Fruit fly (Drosophila melanogaster) whole organism, wandering third instar larva: ENCODE measurements around the gene Mtr3.

ENCODE experiments used
- Abd-B ChIP-seq: fragments of >200 bp; optimal IDR thresholded peaks from 2 replicates; lab custom pipeline; 2017; ENCODE audit warnings: missing biosample characterization, missing genetic modification characterization
- CG9705 ChIP-seq: fragments of 200-800 bp; sonication (Bioruptor generic); optimal IDR thresholded peaks from 2 replicates; lab custom pipeline; 2018; ENCODE audit warnings: missing biosample characterization, mild to moderate bottlenecking, missing genetic modification characterization
- CrebA ChIP-seq: fragments of 200-800 bp; sonication (Bioruptor generic); optimal IDR thresholded peaks from 2 replicates; lab custom pipeline; 2016; ENCODE audit warnings: missing biosample characterization, mild to moderate bottlenecking, missing genetic modification characterization, borderline replicate concordance
- Dif ChIP-seq: fragments of 200-275, 200-300 bp; sonication (Bioruptor generic); optimal IDR thresholded peaks from 2 replicates; lab custom pipeline; 2018; ENCODE audit warnings: missing biosample characterization, missing genetic modification characterization; ENCODE audit not compliant: partially characterized antibody
- HLH106 ChIP-seq: fragments of 200-800 bp; optimal IDR thresholded peaks from 3 replicates; lab custom pipeline; 2019; ENCODE audit warnings: missing biosample characterization, mild to moderate bottlenecking, missing genetic modification characterization, moderate library complexity
- Hnf4 ChIP-seq: fragments of 200-800 bp; sonication (Bioruptor generic); optimal IDR thresholded peaks from 2 replicates; lab custom pipeline; 2016; ENCODE audit warnings: missing biosample characterization, mild to moderate bottlenecking, missing genetic modification characterization
- Hr83 ChIP-seq: fragments of 200-300 bp; sonication (Bioruptor generic); optimal IDR thresholded peaks from 2 replicates; lab custom pipeline; 2016; ENCODE audit warnings: missing biosample characterization, mild to moderate bottlenecking, missing genetic modification characterization, moderate library complexity; ENCODE audit not compliant: poor library complexity, severe bottlenecking
- Myc ChIP-seq: fragments of >200 bp; optimal IDR thresholded peaks from 2 replicates; lab custom pipeline; 2017
- OdsH ChIP-seq: fragments of 200-800 bp; sonication (Bioruptor generic); optimal IDR thresholded peaks from 2 replicates; lab custom pipeline; 2016; ENCODE audit warnings: missing biosample characterization, mild to moderate bottlenecking, missing genetic modification characterization
- Rel ChIP-seq, 2 experiments: fragments of 200-800 bp; sonication (Bioruptor generic) in 1 of 2; optimal IDR thresholded peaks; 2 replicates in 1 of 2; 3 replicates in 1 of 2; lab custom pipeline; 2016 to 2019; ENCODE audit warnings: mild to moderate bottlenecking in 2 of 2, missing biosample characterization in 2 of 2, missing genetic modification characterization in 2 of 2, moderate library complexity in 1 of 2
- Sp1 ChIP-seq: fragments of 200-800 bp; sonication (Bioruptor generic); optimal IDR thresholded peaks from 3 replicates; lab custom pipeline; 2019; ENCODE audit warnings: missing biosample characterization, mild to moderate bottlenecking, missing genetic modification characterization, moderate library complexity
- Vsx2 ChIP-seq: fragments of 200-300, 225-300 bp; sonication (Bioruptor generic); optimal IDR thresholded peaks from 2 replicates; lab custom pipeline; 2018; ENCODE audit warnings: missing biosample characterization, missing genetic modification characterization; ENCODE audit not compliant: partially characterized antibody
- brk ChIP-seq: fragments of 200-800 bp; sonication (Bioruptor generic); optimal IDR thresholded peaks from 2 replicates; lab custom pipeline; 2016; ENCODE audit warnings: missing biosample characterization, mild to moderate bottlenecking, missing genetic modification characterization
- dl ChIP-seq, 2 experiments: fragments of 175-275, 200-275 bp in 1 of 2; fragments of 200-275 bp in 1 of 2; sonication (Bioruptor generic); optimal IDR thresholded peaks; lab custom pipeline; 2018; ENCODE audit warnings: mild to moderate bottlenecking in 2 of 2, missing biosample characterization in 2 of 2, missing genetic modification characterization in 2 of 2, moderate library complexity in 2 of 2; ENCODE audit not compliant: partially characterized antibody in 2 of 2, insufficient read depth in 1 of 2
- dsf ChIP-seq: sonication (Bioruptor generic); optimal IDR thresholded peaks from 2 replicates; lab custom pipeline; 2016; ENCODE audit warnings: missing biosample characterization, missing genetic modification characterization, borderline replicate concordance
- ey ChIP-seq: fragments of 200-800 bp; sonication (Bioruptor generic); optimal IDR thresholded peaks from 2 replicates; lab custom pipeline; 2016; ENCODE audit warnings: missing biosample characterization, missing genetic modification characterization
- jim ChIP-seq: fragments of 175-275, 200-325 bp; sonication (Bioruptor generic); optimal IDR thresholded peaks from 2 replicates; lab custom pipeline; 2016; ENCODE audit warnings: missing biosample characterization, mild to moderate bottlenecking, missing genetic modification characterization
- lola ChIP-seq: fragments of >200 bp; optimal IDR thresholded peaks from 2 replicates; lab custom pipeline; 2017; ENCODE audit warnings: missing biosample characterization, missing genetic modification characterization
- tai ChIP-seq: sonication (Bioruptor generic); optimal IDR thresholded peaks from 2 replicates; lab custom pipeline; 2016; ENCODE audit warnings: missing biosample characterization, missing genetic modification characterization
- woc ChIP-seq: sonication (Bioruptor generic); optimal IDR thresholded peaks from 2 replicates; lab custom pipeline; 2016; ENCODE audit warnings: missing biosample characterization, mild to moderate bottlenecking, missing genetic modification characterization

Mtr3 gene

DNA sequence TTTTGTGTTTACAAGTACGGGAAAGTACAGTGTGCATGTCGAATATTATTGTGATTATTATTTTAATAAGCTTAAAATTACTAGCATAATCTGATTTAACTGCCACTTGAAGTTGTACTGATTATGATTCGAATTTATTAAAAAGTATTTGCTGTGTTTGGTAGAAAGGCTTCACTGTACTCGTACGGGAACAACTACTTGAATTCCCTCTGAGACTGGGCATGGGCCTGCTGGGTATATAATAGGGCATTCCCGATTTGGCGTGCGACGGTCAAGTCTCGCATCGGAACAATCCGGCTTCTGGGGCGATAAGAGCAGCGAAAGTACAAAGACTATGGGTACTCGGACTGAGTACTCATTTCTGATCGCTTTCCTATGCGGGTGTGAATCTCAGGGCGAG lies 43.8 kb downstream of the Mtr3 start (continued):
- TF ChIP-seq OdsH (GFP tag; lab: Kevin White, UChicago) (peak; percentile 37), jim (no peak), ey (GFP tag; lab: Kevin White, UChicago) (peak; percentile 15), Dif (no peak), Myc (no peak), Abd-B (GFP tag; lab: Kevin White, UChicago) (no peak), dsf (no peak)

- TF ChIP-seq woc (GFP tag; lab: Kevin White, UChicago) (no peak), Rel (GFP tag; optimal IDR thresholded peaks at IDR 0.05; lab: Kevin White, UChicago) (no peak), Rel (tag; optimal IDR thresholded peaks at IDR 0.05; lab: Kevin White, UChicago) (no peak), Dif (no peak), Sp1 (GFP tag; lab: Kevin White, UChicago) (no peak), Hnf4 (no peak), ey (GFP tag; lab: Kevin White, UChicago) (no peak), CG9705 (GFP tag; lab: Kevin White, UChicago) (no peak), Hr83 (GFP tag; lab: Kevin White, UChicago) (no peak), dsf (no peak), brk (no peak), HLH106 (no peak), CrebA (no peak), tai (GFP tag; lab: Kevin White, UChicago) (no peak), dl (GFP tag; optimal IDR thresholded peaks at IDR 0.05; lab: Kevin White, UChicago; ENCODE audit: insufficient read depth in 1 of 2, partially characterized antibody in 2 of 2) (no peak), lola (GFP tag; lab: Kevin White, UChicago) (no peak), Vsx2 (GFP tag; lab: Kevin White, UChicago) (no peak)
- TF ChIP-seq, all 38 proteins: peak for 0
Observed at dm6 chr3L:19867238-19867637, 46.3 kb downstream of the Mtr3 start.
